Worm (Caenorhabditis elegans): ENCODE results near the gene F58G1.8.

ce11 chrII:12923225-12923624, 2.2 kb downstream of the F58G1.8 start:
- TF ChIP-seq Y53F4B.3 (GFP tag; IDR thresholded peaks at IDR 0.05) (no peak), mel-28 (tag; optimal IDR thresholded peaks at IDR 0.05; ENCODE audit: borderline replicate concordance) (no peak), rpc-1 (optimal IDR thresholded peaks at IDR 0.05) (no peak), rpc-1 (tag; optimal IDR thresholded peaks at IDR 0.05) (no peak)

All from whole organism, young adult.